Fruit fly (Drosophila melanogaster): ENCODE results near the gene CG32320.

DNA sequence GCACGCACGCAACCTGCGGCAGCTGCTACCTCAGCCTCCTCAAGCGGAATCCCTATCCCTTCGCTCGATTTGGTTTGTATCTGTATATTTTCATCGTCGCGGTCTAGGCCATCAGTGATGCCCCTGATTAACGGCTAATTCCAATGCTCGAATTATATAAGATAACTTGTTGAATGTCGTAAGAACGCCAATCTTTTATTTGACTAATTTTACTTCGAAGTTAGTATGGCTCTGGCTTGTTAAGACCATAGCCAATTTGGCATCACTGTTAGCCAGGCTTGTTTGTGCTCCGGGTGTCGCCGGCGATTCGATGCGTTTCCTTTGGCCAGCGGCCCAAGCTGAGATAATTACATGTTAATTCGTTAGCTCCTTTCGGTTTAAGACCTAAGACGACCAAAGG lies 15.6 kb downstream of the CG32320 start:
- no peak for TF ChIP-seq CG6808 (GFP tag; optimal IDR thresholded peaks at IDR 0.05)
- TF ChIP-seq CG8119 (GFP tag; IDR thresholded peaks at IDR 0.05): no peak
- TF ChIP-seq Sox14 (GFP tag; optimal IDR thresholded peaks at IDR 0.05): peak; percentile 52
- TF ChIP-seq Eip78C (GFP tag): peak; percentile 73
- peak; percentile 60 for TF ChIP-seq CG6792 (GFP tag; optimal IDR thresholded peaks at IDR 0.05)
- no peak for TF ChIP-seq CG6854 (GFP tag; optimal IDR thresholded peaks at IDR 0.05)
- peak; percentile 37 to 40 for TF ChIP-seq ss (GFP tag; optimal IDR thresholded peaks at IDR 0.05)
- TF ChIP-seq lz (GFP tag; optimal IDR thresholded peaks at IDR 0.05): peak; percentile 38
- peak; percentile 54 for TF ChIP-seq fd59A (GFP tag; optimal IDR thresholded peaks at IDR 0.05)

Measured in whole organism, prepupa.